Fruit fly (Drosophila melanogaster): Measurements from ENCODE around the gene DIP-kappa.

DNA sequence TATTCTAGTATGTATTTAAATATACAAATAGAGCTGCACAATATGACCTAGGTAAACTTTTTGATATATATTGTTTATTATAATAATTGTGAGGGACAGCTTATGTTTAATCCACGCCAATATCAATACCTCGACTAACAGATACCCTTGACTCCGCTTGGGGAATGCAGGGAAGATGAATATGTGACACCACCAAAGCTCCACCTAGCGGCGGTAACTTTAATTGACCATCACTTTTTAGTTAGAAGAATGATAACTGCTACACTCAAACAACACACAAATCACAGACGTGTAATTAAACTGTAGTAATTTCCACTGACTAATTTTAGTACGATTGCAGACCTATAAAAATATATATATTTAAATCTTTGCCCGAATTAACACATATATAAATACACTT is 46.0 kb upstream of the DIP-kappa start:
- TF ChIP-seq CG32006 (GFP tag; optimal IDR thresholded peaks at IDR 0.05) (no peak), CG34406 (GFP tag; optimal IDR thresholded peaks at IDR 0.05) (no peak), OdsH (GFP tag; optimal IDR thresholded peaks at IDR 0.05) (no peak), pdm3 (GFP tag; optimal IDR thresholded peaks at IDR 0.05) (no peak), CG8632 (GFP tag; optimal IDR thresholded peaks at IDR 0.05) (no peak), CG10669 (GFP tag; optimal IDR thresholded peaks at IDR 0.05) (no peak)
